Worm (Caenorhabditis elegans) whole organism, L2 larva: ENCODE results near the gene gst-33.

Source experiments
- lin-13 ChIP-seq: fragments of 150-350 bp; optimal IDR thresholded peaks from 2 replicates; lab custom pipeline; 2014; ENCODE audit warnings: missing biosample characterization, missing genetic modification reagents, missing genetic modification characterization
- mab-5 ChIP-seq: fragments of 150-350 bp; optimal IDR thresholded peaks from 2 replicates; lab custom pipeline; 2014; ENCODE audit warnings: missing biosample characterization, missing genetic modification characterization
- mdl-1 ChIP-seq, 2 experiments: fragments of 150-350 bp in 1 of 2; sonication (generic microtip) in 1 of 2; optimal IDR thresholded peaks; 2 replicates each; lab custom pipeline; 2017; ENCODE audit warnings: missing biosample characterization in 2 of 2, missing genetic modification characterization in 2 of 2
- nhr-11 ChIP-seq: fragments of 150-350 bp; optimal IDR thresholded peaks from 2 replicates; lab custom pipeline; 2014; ENCODE audit warnings: missing biosample characterization, missing genetic modification characterization
- nhr-12 ChIP-seq: fragments of 150-350 bp; optimal IDR thresholded peaks from 2 replicates; lab custom pipeline; 2014; ENCODE audit warnings: missing biosample characterization, missing genetic modification characterization
- nhr-237 ChIP-seq: fragments of 150-350 bp; optimal IDR thresholded peaks from 2 replicates; lab custom pipeline; 2014; ENCODE audit warnings: missing biosample characterization, missing genetic modification characterization
- snpc-4 ChIP-seq: fragments of 150-350 bp; optimal IDR thresholded peaks from 2 replicates; lab custom pipeline; 2014; ENCODE audit warnings: missing biosample characterization, missing genetic modification characterization
- ztf-4 ChIP-seq: fragments of 150-350 bp; optimal IDR thresholded peaks from 2 replicates; lab custom pipeline; 2014; ENCODE audit warnings: missing biosample characterization, missing genetic modification characterization

- no peak for TF ChIP-seq nhr-237 (tag; lab: Kevin White, UChicago)
- no peak for TF ChIP-seq mdl-1 (tag; optimal IDR thresholded peaks at IDR 0.05; lab: Kevin White, UChicago)
- no peak for TF ChIP-seq ztf-4 (tag; lab: Kevin White, UChicago)
- TF ChIP-seq nhr-11 = no peak
- TF ChIP-seq mab-5 (tag; lab: Kevin White, UChicago) = no peak
- TF ChIP-seq snpc-4 = no peak
- no peak for TF ChIP-seq lin-13 (GFP tag; lab: Kevin White, UChicago)
- TF ChIP-seq nhr-12 (tag; lab: Kevin White, UChicago) = no peak
These were observed 6.7 kb upstream of the gst-33 start, which contains the start of gene oac-2 for ce11 chrV:3475021-3475420.
